Fruit fly (Drosophila melanogaster) whole organism, prepupa: ENCODE data around the gene pr.
A peak's percentile ranks its signal among the peaks of the same experiment; 100 is the strongest.

Experiments used
- Blimp-1 ChIP-seq: fragments of 200-800 bp; sonication (Bioruptor generic); optimal IDR thresholded peaks from 3 replicates; lab custom pipeline; 2017; ENCODE audit warnings: missing biosample characterization, missing genetic modification characterization, mild to moderate bottlenecking, moderate library complexity, missing genetic modification reagents
- CG10631 ChIP-seq: fragments of 200-800 bp; sonication (Bioruptor generic); optimal IDR thresholded peaks from 2 replicates; lab custom pipeline; 2016; ENCODE audit warnings: missing biosample characterization, missing genetic modification characterization
- CG10669 ChIP-seq: fragments of 200-800 bp; sonication (Bioruptor generic); optimal IDR thresholded peaks from 3 replicates; lab custom pipeline; 2018; ENCODE audit warnings: missing biosample characterization, mild to moderate bottlenecking, missing genetic modification characterization, moderate library complexity
- CG11294 ChIP-seq: fragments of 200-800 bp; sonication (Bioruptor generic); IDR thresholded peaks from 2 replicates; pipeline ENCODE4 v1.3.6; 2022; ENCODE audit warnings: missing biosample characterization, missing genetic modification characterization
- CG11762 ChIP-seq: fragments of 200-800 bp; sonication (Bioruptor generic); optimal IDR thresholded peaks from 3 replicates; lab custom pipeline; 2016; ENCODE audit warnings: missing biosample characterization, missing genetic modification characterization; ENCODE audit not compliant: insufficient read depth
- CG11902 ChIP-seq: fragments of 200-800 bp; sonication (Bioruptor generic); optimal IDR thresholded peaks from 3 replicates; lab custom pipeline; 2016; ENCODE audit warnings: missing biosample characterization, missing genetic modification characterization
- CG15336 ChIP-seq: fragments of 200-800 bp; sonication (Bioruptor generic); IDR thresholded peaks from 2 replicates; pipeline ENCODE4 v1.3.6; 2022; ENCODE audit warnings: missing biosample characterization, missing genetic modification characterization
- CG1621 ChIP-seq: fragments of 200-800 bp; sonication (Bioruptor generic); optimal IDR thresholded peaks from 3 replicates; lab custom pipeline; 2018; ENCODE audit warnings: missing biosample characterization, mild to moderate bottlenecking, missing genetic modification characterization
- CG16779 ChIP-seq: fragments of 200-800 bp; sonication (Bioruptor generic); optimal IDR thresholded peaks from 3 replicates; lab custom pipeline; 2017; ENCODE audit warnings: missing biosample characterization, mild to moderate bottlenecking, missing genetic modification characterization
- CG3032 ChIP-seq: fragments of 200-800 bp; optimal IDR thresholded peaks from 2 replicates; lab custom pipeline; 2019; ENCODE audit warnings: missing biosample characterization, mild to moderate bottlenecking, missing genetic modification characterization, moderate library complexity
- CG32006 ChIP-seq: fragments of 200-800 bp; sonication (Bioruptor generic); optimal IDR thresholded peaks from 3 replicates; lab custom pipeline; 2017; ENCODE audit warnings: missing biosample characterization, mild to moderate bottlenecking, missing genetic modification characterization
- CG34406 ChIP-seq: fragments of 200-800 bp; sonication (Bioruptor generic); optimal IDR thresholded peaks from 3 replicates; lab custom pipeline; 2016; ENCODE audit warnings: missing biosample characterization, missing genetic modification characterization
- CG3919 ChIP-seq: fragments of 200-800 bp; sonication (Bioruptor generic); optimal IDR thresholded peaks from 3 replicates; lab custom pipeline; 2016; ENCODE audit warnings: missing biosample characterization, missing genetic modification characterization
- CG6163 ChIP-seq: fragments of 200-800 bp; sonication (Bioruptor generic); IDR thresholded peaks from 3 replicates; pipeline ENCODE4 v1.3.6; 2022; ENCODE audit warnings: missing biosample characterization, missing genetic modification characterization
- CG6276 ChIP-seq: fragments of 200-800 bp; sonication (Bioruptor generic); optimal IDR thresholded peaks from 2 replicates; lab custom pipeline; 2017; ENCODE audit warnings: missing biosample characterization, mild to moderate bottlenecking, missing genetic modification characterization
- CG6808 ChIP-seq: fragments of 200-800 bp; sonication (Bioruptor generic); optimal IDR thresholded peaks from 3 replicates; lab custom pipeline; 2017; ENCODE audit warnings: missing biosample characterization, missing genetic modification characterization, mild to moderate bottlenecking, moderate library complexity, missing genetic modification reagents
- CG6854 ChIP-seq: fragments of 200-800 bp; sonication (Bioruptor generic); optimal IDR thresholded peaks from 2 replicates; lab custom pipeline; 2017; ENCODE audit warnings: missing biosample characterization, mild to moderate bottlenecking, missing genetic modification characterization
- CG7368 ChIP-seq: fragments of 200-800 bp; sonication (Bioruptor generic); optimal IDR thresholded peaks from 3 replicates; lab custom pipeline; 2016; ENCODE audit warnings: missing biosample characterization, missing genetic modification characterization
- CG8119 ChIP-seq: fragments of 200-800 bp; sonication (Bioruptor generic); IDR thresholded peaks from 3 replicates; pipeline ENCODE4 v1.3.6; 2022; ENCODE audit warnings: missing biosample characterization, missing genetic modification characterization
- CG8319 ChIP-seq: fragments of 200-800 bp; sonication (Bioruptor generic); optimal IDR thresholded peaks from 3 replicates; lab custom pipeline; 2016; ENCODE audit warnings: missing biosample characterization, missing genetic modification characterization
- CG9139 ChIP-seq: fragments of 200-800 bp; sonication (Bioruptor generic); optimal IDR thresholded peaks from 3 replicates; lab custom pipeline; 2017; ENCODE audit warnings: missing biosample characterization, mild to moderate bottlenecking, missing genetic modification characterization
- Eip75B ChIP-seq: fragments of 200-800 bp; sonication (Bioruptor generic); optimal IDR thresholded peaks from 3 replicates; lab custom pipeline; 2016; ENCODE audit warnings: missing biosample characterization, missing genetic modification characterization
- Eip78C ChIP-seq: fragments of 200-800 bp; sonication (Bioruptor generic); peaks from one replicate; lab custom pipeline; 2016; ENCODE audit warnings: missing biosample characterization, missing genetic modification characterization
- Eip93F ChIP-seq: fragments of 200-800 bp; sonication (Bioruptor generic); optimal IDR thresholded peaks from 2 replicates; lab custom pipeline; 2016; ENCODE audit warnings: missing biosample characterization, mild to moderate bottlenecking, missing genetic modification characterization
- Ets21C ChIP-seq: fragments of 200-800 bp; sonication (Bioruptor generic); optimal IDR thresholded peaks from 3 replicates; lab custom pipeline; 2016; ENCODE audit warnings: missing biosample characterization, missing genetic modification characterization
- Ets96B ChIP-seq: fragments of 200-800 bp; optimal IDR thresholded peaks from 2 replicates; lab custom pipeline; 2019; ENCODE audit warnings: missing biosample characterization, mild to moderate bottlenecking, missing genetic modification characterization, moderate library complexity
- Gug ChIP-seq: fragments of 200-800 bp; sonication (Bioruptor generic); IDR thresholded peaks from 2 replicates; pipeline ENCODE4 v1.3.6; 2022; ENCODE audit warnings: missing biosample characterization, missing genetic modification characterization
- Hr39 ChIP-seq: fragments of 200-800 bp; sonication (Bioruptor generic); optimal IDR thresholded peaks from 2 replicates; lab custom pipeline; 2016; ENCODE audit warnings: missing biosample characterization, missing genetic modification characterization
- Hr4 ChIP-seq: fragments of 200-800 bp; sonication (Bioruptor generic); optimal IDR thresholded peaks from 3 replicates; lab custom pipeline; 2016; ENCODE audit warnings: missing biosample characterization, missing genetic modification characterization
- Lpt ChIP-seq: fragments of 200-800 bp; sonication (Bioruptor generic); optimal IDR thresholded peaks from 3 replicates; lab custom pipeline; 2016; ENCODE audit warnings: missing biosample characterization, missing genetic modification characterization
- Met ChIP-seq: fragments of 200-800 bp; sonication (Bioruptor generic); optimal IDR thresholded peaks from 3 replicates; lab custom pipeline; 2016; ENCODE audit warnings: missing biosample characterization, missing genetic modification characterization
- OdsH ChIP-seq: fragments of 200-800 bp; sonication (Bioruptor generic); optimal IDR thresholded peaks from 3 replicates; lab custom pipeline; 2016; ENCODE audit warnings: missing biosample characterization, missing genetic modification characterization
- Smox ChIP-seq: fragments of 200-800 bp; sonication (Bioruptor generic); optimal IDR thresholded peaks from 3 replicates; lab custom pipeline; 2016; ENCODE audit warnings: missing biosample characterization, missing genetic modification characterization
- Sox14 ChIP-seq: fragments of 200-800 bp; sonication (Bioruptor generic); optimal IDR thresholded peaks from 3 replicates; lab custom pipeline; 2016; ENCODE audit warnings: missing biosample characterization, missing genetic modification characterization
- dac ChIP-seq: fragments of 200-800 bp; sonication (Bioruptor generic); optimal IDR thresholded peaks from 2 replicates; lab custom pipeline; 2017; ENCODE audit warnings: missing biosample characterization, mild to moderate bottlenecking, missing genetic modification characterization
- eg ChIP-seq: fragments of 200-800 bp; sonication (Bioruptor generic); IDR thresholded peaks from 3 replicates; pipeline ENCODE4 v1.3.6; 2022; ENCODE audit warnings: missing biosample characterization, missing genetic modification characterization
- esn ChIP-seq: fragments of 200-800 bp; sonication (Bioruptor generic); optimal IDR thresholded peaks from 2 replicates; lab custom pipeline; 2016; ENCODE audit warnings: missing biosample characterization, mild to moderate bottlenecking, missing genetic modification characterization, moderate library complexity
- fd59A ChIP-seq: fragments of 200-800 bp; sonication (Bioruptor generic); optimal IDR thresholded peaks from 2 replicates; lab custom pipeline; 2017; ENCODE audit warnings: missing biosample characterization, mild to moderate bottlenecking, missing genetic modification characterization, missing genetic modification reagents
- fd85E ChIP-seq: fragments of 200-800 bp; sonication (Bioruptor generic); optimal IDR thresholded peaks from 3 replicates; lab custom pipeline; 2016; ENCODE audit warnings: missing biosample characterization, missing genetic modification characterization
- fkh ChIP-seq: fragments of 200-800 bp; sonication (Bioruptor generic); optimal IDR thresholded peaks from 3 replicates; lab custom pipeline; 2017; ENCODE audit warnings: missing biosample characterization, mild to moderate bottlenecking, missing genetic modification characterization, moderate library complexity
- lz ChIP-seq: fragments of 200-800 bp; sonication (Bioruptor generic); optimal IDR thresholded peaks from 3 replicates; lab custom pipeline; 2016; ENCODE audit warnings: missing biosample characterization, missing genetic modification characterization
- net ChIP-seq: fragments of 200-800 bp; sonication (Bioruptor generic); optimal IDR thresholded peaks from 3 replicates; lab custom pipeline; 2016; ENCODE audit warnings: missing biosample characterization, missing genetic modification characterization
- pdm3 ChIP-seq: fragments of 200-800 bp; sonication (Bioruptor generic); optimal IDR thresholded peaks from 3 replicates; lab custom pipeline; 2016; ENCODE audit warnings: missing biosample characterization, missing genetic modification characterization
- salr ChIP-seq, 2 experiments: fragments of 200-800 bp; sonication (Bioruptor generic); optimal IDR thresholded peaks; 3 replicates each; lab custom pipeline; 2016 to 2018; ENCODE audit warnings: missing biosample characterization in 2 of 2, missing genetic modification characterization in 2 of 2, mild to moderate bottlenecking in 1 of 2
- spab ChIP-seq: fragments of 200-800 bp; sonication (Bioruptor generic); optimal IDR thresholded peaks from 2 replicates; lab custom pipeline; 2017; ENCODE audit warnings: missing biosample characterization, mild to moderate bottlenecking, missing genetic modification characterization, missing genetic modification reagents
- ss ChIP-seq, 2 experiments: fragments of 200-800 bp; sonication (Bioruptor generic); optimal IDR thresholded peaks; 2 replicates in 1 of 2; 3 replicates in 1 of 2; lab custom pipeline; 2017 to 2018; ENCODE audit warnings: mild to moderate bottlenecking in 2 of 2, missing biosample characterization in 2 of 2, missing genetic modification characterization in 2 of 2, moderate library complexity in 1 of 2
- topi ChIP-seq: fragments of 200-800 bp; sonication (Bioruptor generic); optimal IDR thresholded peaks from 3 replicates; lab custom pipeline; 2016; ENCODE audit warnings: missing biosample characterization, missing genetic modification characterization
- vri ChIP-seq: fragments of 200-800 bp; sonication (Bioruptor generic); optimal IDR thresholded peaks from 3 replicates; lab custom pipeline; 2016; ENCODE audit warnings: missing biosample characterization, mild to moderate bottlenecking, missing genetic modification characterization

The pr gene

DNA sequence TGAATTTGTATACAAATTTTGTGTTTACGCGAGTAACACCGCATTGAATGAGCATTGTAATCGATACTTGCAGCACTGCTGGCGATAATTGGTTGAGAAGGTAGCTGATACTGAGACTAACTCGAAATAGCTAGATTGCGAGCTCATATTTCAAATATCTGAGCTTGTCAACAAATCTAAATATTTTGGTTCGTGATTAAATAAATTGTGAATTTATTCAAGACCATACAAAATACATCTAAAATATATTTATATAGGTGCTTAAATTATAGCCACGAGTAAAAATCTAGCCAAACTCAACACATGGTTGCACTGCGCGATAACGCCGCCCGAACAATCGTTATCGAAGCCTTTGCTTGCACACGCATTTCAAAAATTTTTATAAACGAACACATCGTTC lies 18.5 kb upstream of the pr start, which contains the start of the genes Taf13 and nesd (continued):
- TF ChIP-seq Smox (GFP tag; lab: Kevin White, UChicago) (peak; percentile 28), CG6163 (no peak), CG3919 (GFP tag; lab: Kevin White, UChicago) (no peak), Eip93F (GFP tag; lab: Kevin White, UChicago) (no peak), CG34406 (GFP tag; lab: Kevin White, UChicago) (no peak), Met (peak; percentile 34), Gug (no peak), dac (GFP tag; lab: Kevin White, UChicago) (no peak), Ets21C (GFP tag; lab: Kevin White, UChicago) (peak; percentile 24), pdm3 (GFP tag; lab: Kevin White, UChicago) (peak; percentile 1)
- TF ChIP-seq, all 60 proteins: peak for 23

DNA sequence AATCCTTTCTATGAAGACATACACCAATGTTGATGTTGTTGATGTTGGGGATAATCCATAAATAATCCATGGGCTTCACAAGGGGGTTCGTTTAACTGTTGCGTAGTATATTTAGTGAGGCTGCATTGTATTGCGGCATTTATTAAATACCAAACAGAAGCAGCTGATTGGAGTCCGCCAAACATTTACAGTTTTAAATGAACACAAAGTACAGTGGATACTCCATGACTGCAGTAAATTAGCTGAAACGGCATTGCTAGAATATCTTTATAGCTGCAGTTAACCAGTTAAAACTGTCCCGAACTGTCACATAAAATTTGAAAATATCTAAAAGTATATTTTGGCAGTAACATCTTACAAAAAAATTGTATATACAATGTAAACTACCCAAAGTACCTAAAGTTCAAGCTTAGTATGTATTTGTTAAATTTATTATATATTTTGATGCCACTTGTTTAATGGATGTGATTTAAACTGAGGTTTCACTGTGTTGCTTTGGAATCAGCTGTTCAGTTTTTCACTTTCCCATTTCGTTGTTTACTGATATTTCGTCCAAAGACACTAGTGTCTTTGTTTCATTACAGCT lies 15.9 kb upstream of the pr start, which contains the start of the genes CG10747 and Pyroxd1:
CG10747 (minus strand) TSS at position 255 of the 586 bp plus-strand sequence.
Pyroxd1 (plus strand) TSS at position 342 of the 586 bp plus-strand sequence.
- TF ChIP-seq Hr39 (GFP tag; lab: Kevin White, UChicago) (peak; percentile 99), ss (GFP tag; optimal IDR thresholded peaks at IDR 0.05; lab: Kevin White, UChicago) (peak; percentile 96 to 98), fd85E (GFP tag; lab: Kevin White, UChicago) (peak; percentile 94), CG1621 (tag; lab: Kevin White, UChicago) (peak; percentile 97), fkh (GFP tag; lab: Kevin White, UChicago) (peak; percentile 87), CG10631 (GFP tag; lab: Kevin White, UChicago) (peak; percentile 99), lz (GFP tag; lab: Kevin White, UChicago) (peak; percentile 99), CG6854 (peak; percentile 97), fd59A (peak; percentile 98), topi (GFP tag; lab: Kevin White, UChicago) (peak; percentile 99), CG15336 (peak; percentile 99), Lpt (GFP tag; lab: Kevin White, UChicago) (peak; percentile 99), spab (GFP tag; lab: Kevin White, UChicago) (peak; percentile 97), CG16779 (peak; percentile 98), Ets21C (GFP tag; lab: Kevin White, UChicago) (peak; percentile 98), Eip75B (GFP tag; lab: Kevin White, UChicago) (peak; percentile 98), CG11902 (GFP tag; lab: Kevin White, UChicago) (peak; percentile 98), vri (GFP tag; lab: Kevin White, UChicago) (peak; percentile 96), CG9139 (GFP tag; lab: Kevin White, UChicago) (peak; percentile 96), CG8119 (GFP tag; lab: Robert Waterston, UW) (peak; percentile 100), Met (peak; percentile 99), salr (GFP tag; optimal IDR thresholded peaks at IDR 0.05; lab: Kevin White, UChicago) (peak; percentile 95 to 99), CG7368 (GFP tag; lab: Kevin White, UChicago) (peak; percentile 98), Sox14 (GFP tag; lab: Kevin White, UChicago) (peak; percentile 99), Smox (GFP tag; lab: Kevin White, UChicago) (peak; percentile 99), dac (GFP tag; lab: Kevin White, UChicago) (peak; percentile 98), CG6276 (peak; percentile 99), CG6808 (peak; percentile 97), CG3919 (GFP tag; lab: Kevin White, UChicago) (peak; percentile 99), CG32006 (GFP tag; lab: Kevin White, UChicago) (peak; percentile 100), CG11762 (GFP tag; lab: Kevin White, UChicago) (peak; percentile 99), net (peak; percentile 99), CG11294 (GFP tag; lab: Robert Waterston, UW) (peak; percentile 98), CG3032 (peak; percentile 98), CG8319 (GFP tag; lab: Kevin White, UChicago) (peak; percentile 98), eg (GFP tag; lab: Robert Waterston, UW) (peak; percentile 99), Ets96B (peak; percentile 98), Blimp-1 (GFP tag; lab: Kevin White, UChicago) (peak; percentile 96), esn (GFP tag; lab: Kevin White, UChicago) (peak; percentile 99), Eip78C (GFP tag; lab: Kevin White, UChicago) (peak; percentile 100), Eip93F (GFP tag; lab: Kevin White, UChicago) (peak; percentile 98), CG10669 (GFP tag; lab: Kevin White, UChicago) (peak; percentile 99), pdm3 (GFP tag; lab: Kevin White, UChicago) (peak; percentile 99), Hr4 (GFP tag; lab: Kevin White, UChicago) (peak; percentile 100), OdsH (GFP tag; lab: Kevin White, UChicago) (peak; percentile 99)
